Worm (Caenorhabditis elegans) whole organism, late embryonic: ENCODE measurements around the gene Y37H2A.13.

Experiments used
- F13H6.1 ChIP-seq: sonication (generic microtip); optimal IDR thresholded peaks from 2 replicates; lab custom pipeline; 2016; ENCODE audit warnings: missing genetic modification characterization, missing compliant biosample characterization
- ceh-9 ChIP-seq: sonication (generic microtip); optimal IDR thresholded peaks from 2 replicates; lab custom pipeline; 2016; ENCODE audit warnings: mild to moderate bottlenecking, missing genetic modification characterization, inconsistent platforms, missing compliant biosample characterization
- dve-1 ChIP-seq: sonication (generic microtip); optimal IDR thresholded peaks from 2 replicates; lab custom pipeline; 2017; ENCODE audit warnings: antibody characterized with exemption, mild to moderate bottlenecking, missing genetic modification characterization, missing compliant biosample characterization
- elt-2 ChIP-seq: sonication (generic microtip); optimal IDR thresholded peaks from 2 replicates; lab custom pipeline; 2016; ENCODE audit warnings: missing genetic modification reagents, missing genetic modification characterization, missing compliant biosample characterization
- eyg-1 ChIP-seq: sonication (generic microtip); optimal IDR thresholded peaks from 2 replicates; lab custom pipeline; 2016; ENCODE audit warnings: missing genotype, missing genetic modification characterization, missing compliant biosample characterization
- gmeb-2 ChIP-seq: sonication (generic microtip); optimal IDR thresholded peaks from 2 replicates; lab custom pipeline; 2016; ENCODE audit warnings: missing genetic modification characterization, inconsistent platforms, missing compliant biosample characterization
- nfya-1 ChIP-seq: sonication (generic microtip); optimal IDR thresholded peaks from 2 replicates; lab custom pipeline; 2017; ENCODE audit warnings: missing genetic modification characterization, mild to moderate bottlenecking, missing compliant biosample characterization, antibody characterized with exemption, moderate library complexity
- npax-4 ChIP-seq: sonication (generic microtip); optimal IDR thresholded peaks from 2 replicates; lab custom pipeline; 2016; ENCODE audit warnings: missing genetic modification characterization, missing compliant biosample characterization
- pqm-1 ChIP-seq: sonication (generic microtip); optimal IDR thresholded peaks from 2 replicates; lab custom pipeline; 2016; ENCODE audit warnings: missing genetic modification characterization, missing compliant biosample characterization
- rnt-1 ChIP-seq: sonication (generic microtip); optimal IDR thresholded peaks from 2 replicates; lab custom pipeline; 2016; ENCODE audit warnings: missing genetic modification characterization, missing compliant biosample characterization
- sox-2 ChIP-seq: fragments of 200-800 bp; sonication (Bioruptor generic); IDR thresholded peaks from 2 replicates; pipeline ENCODE4 v1.3.6; 2022; ENCODE audit warnings: missing genetic modification reagents, missing genetic modification characterization, missing compliant biosample characterization
- unc-86 ChIP-seq: sonication (generic microtip); optimal IDR thresholded peaks from 2 replicates; lab custom pipeline; 2016; ENCODE audit warnings: missing genetic modification characterization, missing compliant biosample characterization

ce11 chrV:18128545-18128944 is 14.1 kb upstream of the Y37H2A.13 start:
- TF ChIP-seq rnt-1 (tag; lab: Kevin White, UChicago): no peak
- no peak for TF ChIP-seq nfya-1 (tag; lab: Kevin White, UChicago)
- no peak for TF ChIP-seq dve-1
- TF ChIP-seq elt-2 (tag; lab: Kevin White, UChicago): no peak
- TF ChIP-seq npax-4 (tag; lab: Kevin White, UChicago): no peak
- TF ChIP-seq pqm-1 (tag; lab: Kevin White, UChicago): no peak
- TF ChIP-seq F13H6.1 (tag; lab: Kevin White, UChicago): no peak
- no peak for TF ChIP-seq ceh-9 (tag; lab: Kevin White, UChicago)
- TF ChIP-seq unc-86 (tag; lab: Kevin White, UChicago): no peak
- no peak for TF ChIP-seq sox-2 (GFP tag; lab: Robert Waterston, UW)
- no peak for TF ChIP-seq gmeb-2
- no peak for TF ChIP-seq eyg-1
